Fruit fly (Drosophila melanogaster) whole organism, prepupa: ENCODE results near the gene Sid.

ENCODE experiments used
- CG11762 ChIP-seq: fragments of 200-800 bp; sonication (Bioruptor generic); optimal IDR thresholded peaks from 3 replicates; lab custom pipeline; 2016; ENCODE audit warnings: missing biosample characterization, missing genetic modification characterization; ENCODE audit not compliant: insufficient read depth
- Eip75B ChIP-seq: fragments of 200-800 bp; sonication (Bioruptor generic); optimal IDR thresholded peaks from 3 replicates; lab custom pipeline; 2016; ENCODE audit warnings: missing biosample characterization, missing genetic modification characterization
- Ets96B ChIP-seq: fragments of 200-800 bp; optimal IDR thresholded peaks from 2 replicates; lab custom pipeline; 2019; ENCODE audit warnings: missing biosample characterization, mild to moderate bottlenecking, missing genetic modification characterization, moderate library complexity
- Gug ChIP-seq: fragments of 200-800 bp; sonication (Bioruptor generic); IDR thresholded peaks from 2 replicates; pipeline ENCODE4 v1.3.6; 2022; ENCODE audit warnings: missing biosample characterization, missing genetic modification characterization
- Sox102F ChIP-seq: fragments of 200-800 bp; sonication (Bioruptor generic); optimal IDR thresholded peaks from 2 replicates; lab custom pipeline; 2016; ENCODE audit warnings: missing biosample characterization, mild to moderate bottlenecking, missing genetic modification characterization
- ss ChIP-seq, 2 experiments: fragments of 200-800 bp; sonication (Bioruptor generic); optimal IDR thresholded peaks; 2 replicates in 1 of 2; 3 replicates in 1 of 2; lab custom pipeline; 2017 to 2018; ENCODE audit warnings: mild to moderate bottlenecking in 2 of 2, missing biosample characterization in 2 of 2, missing genetic modification characterization in 2 of 2, moderate library complexity in 1 of 2
- vri ChIP-seq: fragments of 200-800 bp; sonication (Bioruptor generic); optimal IDR thresholded peaks from 3 replicates; lab custom pipeline; 2016; ENCODE audit warnings: missing biosample characterization, mild to moderate bottlenecking, missing genetic modification characterization

DNA sequence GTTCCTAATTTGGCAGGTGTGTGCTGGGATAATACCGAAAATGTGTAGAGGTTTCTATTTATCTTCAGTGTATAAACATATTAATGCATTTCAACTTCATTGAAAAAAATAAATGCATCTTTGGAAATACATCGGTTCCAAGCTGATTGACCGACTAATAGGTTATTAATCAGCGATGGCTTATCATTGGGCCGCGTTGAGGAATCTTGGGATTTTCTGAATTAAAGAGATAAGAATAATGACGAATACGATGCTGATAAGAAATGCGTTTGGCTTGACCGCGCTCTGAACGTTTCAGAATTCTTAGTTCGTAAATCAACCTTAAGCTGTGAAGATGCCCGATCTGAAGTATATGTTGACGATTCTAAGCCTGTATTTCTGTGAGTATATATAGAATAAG is at the start of gene Sid:
- TF ChIP-seq Gug (no peak), CG11762 (GFP tag; lab: Kevin White, UChicago) (no peak), Ets96B (tag; lab: Kevin White, UChicago) (no peak), vri (no peak), Eip75B (GFP tag; lab: Kevin White, UChicago) (no peak), Sox102F (no peak), ss (GFP tag; optimal IDR thresholded peaks at IDR 0.05; lab: Kevin White, UChicago) (no peak)
